Worm (Caenorhabditis elegans): ENCODE measurements around the gene fbxb-33.

DNA sequence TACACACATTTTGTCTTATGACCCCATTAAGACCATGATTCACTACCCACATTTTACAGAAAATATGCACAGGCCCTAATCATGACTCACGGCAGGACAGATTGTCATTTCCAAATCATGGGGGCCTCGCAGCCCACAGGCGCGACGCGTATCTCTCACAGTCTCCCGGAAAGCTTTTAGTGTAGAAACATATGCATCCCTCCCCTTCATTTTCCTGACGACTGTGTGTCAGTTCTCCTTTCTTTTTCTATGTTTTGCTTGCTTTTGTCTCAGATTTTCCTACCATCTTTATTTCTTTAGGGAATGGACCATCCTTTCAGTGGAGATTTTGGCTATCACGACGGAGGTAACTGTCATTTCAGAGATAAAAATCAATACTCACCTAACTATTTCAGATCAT lies 6.0 kb upstream of the fbxb-33 start, which contains the start of gene M151.1:
- TF ChIP-seq nhr-11 (tag; optimal IDR thresholded peaks at IDR 0.05) (no peak), lsy-12 (tag; optimal IDR thresholded peaks at IDR 0.05) (no peak), skn-1 (tag; optimal IDR thresholded peaks at IDR 0.05) (no peak), nhr-77 (tag; optimal IDR thresholded peaks at IDR 0.05) (no peak), nhr-23 (tag; optimal IDR thresholded peaks at IDR 0.05) (no peak), snpc-4 (tag; optimal IDR thresholded peaks at IDR 0.05) (no peak), ztf-11 (tag; optimal IDR thresholded peaks at IDR 0.05) (no peak), jun-1 (tag; optimal IDR thresholded peaks at IDR 0.05) (no peak), nhr-43 (tag; optimal IDR thresholded peaks at IDR 0.05; ENCODE audit: poor library complexity, severe bottlenecking) (no peak), zag-1 (tag; optimal IDR thresholded peaks at IDR 0.05) (no peak), sea-2 (GFP tag; optimal IDR thresholded peaks at IDR 0.05) (no peak)

All from whole organism, L3 larva.